Fruit fly (Drosophila melanogaster) whole organism, adult: ENCODE results near the gene cl.

Experiments
- CG12768 ChIP-seq: fragments of 200-800 bp; sonication (Bioruptor generic); optimal IDR thresholded peaks from 2 replicates; lab custom pipeline; 2017; ENCODE audit warnings: missing biosample characterization, missing genetic modification characterization, mild to moderate bottlenecking, moderate library complexity, missing genetic modification reagents
- CG14711 ChIP-seq: fragments of 200-800 bp; sonication (Bioruptor generic); optimal IDR thresholded peaks from 2 replicates; lab custom pipeline; 2018; ENCODE audit warnings: missing biosample characterization, mild to moderate bottlenecking, missing genetic modification characterization, moderate library complexity
- CG1620 ChIP-seq: fragments of 200-800 bp; sonication (Bioruptor generic); optimal IDR thresholded peaks from 2 replicates; lab custom pipeline; 2016; ENCODE audit warnings: missing biosample characterization, missing genetic modification characterization
- CG5204 ChIP-seq: fragments of 200-800 bp; sonication (Bioruptor generic); optimal IDR thresholded peaks from 2 replicates; lab custom pipeline; 2016; ENCODE audit warnings: missing biosample characterization, missing genetic modification characterization
- CG7101 ChIP-seq: fragments of 200-800 bp; sonication (Bioruptor generic); optimal IDR thresholded peaks from 2 replicates; lab custom pipeline; 2018; ENCODE audit warnings: missing biosample characterization, mild to moderate bottlenecking, missing genetic modification characterization, moderate library complexity
- Clk ChIP-seq: fragments of 200-800 bp; sonication (Bioruptor generic); optimal IDR thresholded peaks from 2 replicates; lab custom pipeline; 2017; ENCODE audit warnings: missing biosample characterization, missing genetic modification characterization
- Crg-1 ChIP-seq: fragments of 200-800 bp; sonication (Bioruptor generic); optimal IDR thresholded peaks from 2 replicates; lab custom pipeline; 2016; ENCODE audit warnings: missing biosample characterization, missing genetic modification characterization
- cic ChIP-seq: fragments of 200-800 bp; sonication (Bioruptor generic); optimal IDR thresholded peaks from 2 replicates; lab custom pipeline; 2017; ENCODE audit warnings: missing biosample characterization, mild to moderate bottlenecking, missing genetic modification characterization, moderate library complexity
- cnc ChIP-seq, 2 experiments: fragments of >200 bp; optimal IDR thresholded peaks; 2 replicates each; lab custom pipeline; 2017
- ovo ChIP-seq: fragments of 200-800 bp; sonication (Bioruptor generic); optimal IDR thresholded peaks from 2 replicates; lab custom pipeline; 2016; ENCODE audit warnings: missing biosample characterization, missing genetic modification characterization
- tj ChIP-seq: fragments of 200-800 bp; sonication (Bioruptor generic); optimal IDR thresholded peaks from 3 replicates; lab custom pipeline; 2017; ENCODE audit warnings: missing biosample characterization, mild to moderate bottlenecking, missing genetic modification characterization, moderate library complexity

DNA sequence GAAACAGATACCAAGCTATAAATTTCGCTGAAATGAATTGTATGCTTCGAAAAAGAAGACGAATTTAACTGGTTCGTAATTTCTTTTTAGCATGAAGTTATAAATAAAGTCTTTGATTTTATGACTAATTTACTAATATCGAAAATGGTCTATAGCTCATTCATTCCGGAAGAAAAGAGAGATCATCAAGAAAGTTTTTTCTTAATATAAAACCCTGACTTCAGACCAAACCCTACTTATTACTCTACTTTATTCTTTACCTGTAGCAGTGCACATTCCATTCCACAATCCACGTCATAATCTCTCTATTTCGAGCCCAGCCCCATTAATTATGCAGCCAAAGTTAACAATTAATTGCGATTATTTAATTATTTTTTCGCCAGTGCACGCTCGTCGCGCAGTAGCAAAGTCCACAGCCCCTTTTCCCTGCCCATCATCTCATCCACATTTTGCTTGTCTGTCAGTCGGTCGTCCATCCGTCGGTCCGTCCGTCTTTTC lies 26.0 kb upstream of the cl start:
- TF ChIP-seq CG7101 (tag; lab: Kevin White, UChicago) (no peak), CG14711 (tag; lab: Kevin White, UChicago) (no peak), ovo (no peak), Clk (GFP tag; lab: Kevin White, UChicago) (no peak), cic (GFP tag; lab: Kevin White, UChicago) (no peak), cnc (optimal IDR thresholded peaks at IDR 0.05; lab: Kevin White, UChicago) (no peak), Crg-1 (no peak), CG12768 (GFP tag; lab: Kevin White, UChicago) (no peak), CG5204 (GFP tag; lab: Kevin White, UChicago) (no peak), CG1620 (GFP tag; lab: Kevin White, UChicago) (no peak), tj (no peak)
